Worm (Caenorhabditis elegans) whole organism, midembryonic: Measurements from ENCODE around the gene flp-6.

Source experiments
- T22C8.4 ChIP-seq: fragments of 200-800 bp; sonication (Bioruptor generic); IDR thresholded peaks from 2 replicates; pipeline ENCODE4 v1.3.6; 2022; ENCODE audit warnings: missing genetic modification characterization, missing compliant biosample characterization
- cog-1 ChIP-seq: sonication (generic microtip); optimal IDR thresholded peaks from 2 replicates; lab custom pipeline; 2016; ENCODE audit warnings: missing genetic modification characterization, missing compliant biosample characterization
- flt-1 ChIP-seq: fragments of 200-800 bp; sonication (Bioruptor generic); IDR thresholded peaks from 2 replicates; pipeline ENCODE4 v1.3.6; 2022; ENCODE audit warnings: missing genetic modification characterization, missing compliant biosample characterization
- klf-2 ChIP-seq: fragments of 200-800 bp; sonication (Bioruptor generic); conservative IDR thresholded peaks from 2 replicates; pipeline ENCODE4 v1.3.6; 2022; ENCODE audit warnings: missing genetic modification reagents, missing genetic modification characterization, missing compliant biosample characterization
- med-1 ChIP-seq: sonication (generic microtip); optimal IDR thresholded peaks from 2 replicates; lab custom pipeline; 2017; ENCODE audit warnings: missing genetic modification characterization, mild to moderate bottlenecking, missing compliant biosample characterization, antibody characterized with exemption, missing genetic modification reagents; ENCODE audit not compliant: insufficient read depth
- tab-1 ChIP-seq: fragments of 200-800 bp; sonication (Bioruptor generic); IDR thresholded peaks from 2 replicates; pipeline ENCODE4 v1.3.6; 2022; ENCODE audit warnings: missing genetic modification characterization, missing compliant biosample characterization
- ztf-23 ChIP-seq: fragments of 200-800 bp; sonication (Bioruptor generic); IDR thresholded peaks from 2 replicates; pipeline ENCODE4 v1.3.6; 2022; ENCODE audit warnings: missing genetic modification reagents, missing genetic modification characterization, missing compliant biosample characterization

ce11 chrV:9513590-9513989, 41.8 kb downstream of the flp-6 start, which contains the start of gene eif-2Bdelta:
- TF ChIP-seq tab-1 (GFP tag; lab: Robert Waterston, UW) (no peak), ztf-23 (no peak), flt-1 (GFP tag; lab: Robert Waterston, UW) (no peak), cog-1 (no peak), med-1 (GFP tag; lab: Kevin White, UChicago) (no peak), T22C8.4 (GFP tag; lab: Robert Waterston, UW) (no peak), klf-2 (GFP tag; lab: Robert Waterston, UW) (no peak)
